Worm (Caenorhabditis elegans): ENCODE measurements around the gene F15G9.2.

Gene F15G9.2

ce11 chrX:9713613-9714012, at the start of gene F15G9.2:
TSS of gene F15G9.2 (minus strand) at chrX:9713713.
- TF ChIP-seq tbx-11 (GFP tag; IDR thresholded peaks at IDR 0.05) (no peak), ceh-36 (tag; optimal IDR thresholded peaks at IDR 0.05) (no peak), flt-1 (GFP tag; IDR thresholded peaks at IDR 0.05) (no peak), ets-7 (tag; optimal IDR thresholded peaks at IDR 0.05) (no peak), aly-1 (tag; optimal IDR thresholded peaks at IDR 0.05) (no peak), ama-1 (optimal IDR thresholded peaks at IDR 0.05) (no peak), tbx-37 (GFP tag; conservative IDR thresholded peaks at IDR 0.05) (no peak), tra-4 (tag; optimal IDR thresholded peaks at IDR 0.05) (no peak), scrt-1 (GFP tag; IDR thresholded peaks at IDR 0.05) (no peak), F13C5.2 (tag; optimal IDR thresholded peaks at IDR 0.05) (no peak), pes-1 (GFP tag; IDR thresholded peaks at IDR 0.05) (no peak), hmbx-1 (tag; optimal IDR thresholded peaks at IDR 0.05) (no peak), hmg-4 (GFP tag; optimal IDR thresholded peaks at IDR 0.05) (no peak), B0310.2 (tag; optimal IDR thresholded peaks at IDR 0.05) (no peak), ceh-13 (GFP tag; optimal IDR thresholded peaks at IDR 0.05) (no peak), sea-1 (GFP tag; conservative IDR thresholded peaks at IDR 0.05) (no peak), hnd-1 (tag; optimal IDR thresholded peaks at IDR 0.05) (no peak)

- no peak for TF ChIP-seq flt-1 (GFP tag; IDR thresholded peaks at IDR 0.05)
Measured at ce11 chrX:9761266-9761665, 47.8 kb upstream of the F15G9.2 start, which contains the start of gene T09B9.3. TSS of gene T09B9.3 (minus strand) at chrX:9761366.

- no peak for TF ChIP-seq pes-1 (GFP tag; IDR thresholded peaks at IDR 0.05)
- TF ChIP-seq tbx-11 (GFP tag; IDR thresholded peaks at IDR 0.05) = no peak
- TF ChIP-seq hnd-1 (tag; optimal IDR thresholded peaks at IDR 0.05) = no peak
- TF ChIP-seq ceh-13 (GFP tag; optimal IDR thresholded peaks at IDR 0.05) = no peak
- TF ChIP-seq flt-1 (GFP tag; IDR thresholded peaks at IDR 0.05) = no peak
- no peak for TF ChIP-seq tbx-37 (GFP tag; conservative IDR thresholded peaks at IDR 0.05)
- no peak for TF ChIP-seq ceh-36 (tag; optimal IDR thresholded peaks at IDR 0.05)
- TF ChIP-seq sea-1 (GFP tag; conservative IDR thresholded peaks at IDR 0.05) = no peak
- TF ChIP-seq hmg-4 (GFP tag; optimal IDR thresholded peaks at IDR 0.05) = no peak
- TF ChIP-seq B0310.2 (tag; optimal IDR thresholded peaks at IDR 0.05) = no peak
- no peak for TF ChIP-seq ets-7 (tag; optimal IDR thresholded peaks at IDR 0.05)
- TF ChIP-seq aly-1 (tag; optimal IDR thresholded peaks at IDR 0.05) = no peak
- TF ChIP-seq tra-4 (tag; optimal IDR thresholded peaks at IDR 0.05) = no peak
- TF ChIP-seq hmbx-1 (tag; optimal IDR thresholded peaks at IDR 0.05) = no peak
- TF ChIP-seq F13C5.2 (tag; optimal IDR thresholded peaks at IDR 0.05) = no peak
Measured at ce11 chrX:9756971-9757370, 43.5 kb upstream of the F15G9.2 start, which contains the start of gene T09B9.1. TSS of gene T09B9.1 (plus strand) at chrX:9757271.

DNA sequence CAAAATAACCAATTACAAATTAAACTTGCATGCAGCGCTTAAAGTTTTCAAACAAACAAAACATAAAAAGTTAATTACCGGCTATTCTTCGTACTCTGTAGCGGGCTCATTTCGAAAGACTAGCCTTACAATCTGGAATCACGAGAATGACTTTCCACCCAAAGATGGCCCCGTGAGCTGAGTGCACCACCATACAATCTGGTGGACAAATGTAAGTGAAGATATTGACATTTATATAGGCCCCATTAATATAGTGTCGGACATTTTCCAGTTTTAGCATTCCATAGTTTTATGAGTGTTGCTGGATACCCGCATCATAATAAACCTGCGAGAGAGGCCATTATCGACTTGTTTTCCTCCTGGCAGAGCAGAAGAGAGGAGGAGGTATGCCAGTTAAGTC, 41.0 kb upstream of the F15G9.2 start:
- TF ChIP-seq hnd-1 (tag; optimal IDR thresholded peaks at IDR 0.05) (no peak), tbx-11 (GFP tag; IDR thresholded peaks at IDR 0.05) (no peak), ets-7 (tag; optimal IDR thresholded peaks at IDR 0.05) (no peak), tbx-37 (GFP tag; conservative IDR thresholded peaks at IDR 0.05) (no peak), hmg-4 (GFP tag; optimal IDR thresholded peaks at IDR 0.05) (no peak), tra-4 (tag; optimal IDR thresholded peaks at IDR 0.05) (no peak), ama-1 (optimal IDR thresholded peaks at IDR 0.05) (no peak), F13C5.2 (tag; optimal IDR thresholded peaks at IDR 0.05) (no peak)

DNA sequence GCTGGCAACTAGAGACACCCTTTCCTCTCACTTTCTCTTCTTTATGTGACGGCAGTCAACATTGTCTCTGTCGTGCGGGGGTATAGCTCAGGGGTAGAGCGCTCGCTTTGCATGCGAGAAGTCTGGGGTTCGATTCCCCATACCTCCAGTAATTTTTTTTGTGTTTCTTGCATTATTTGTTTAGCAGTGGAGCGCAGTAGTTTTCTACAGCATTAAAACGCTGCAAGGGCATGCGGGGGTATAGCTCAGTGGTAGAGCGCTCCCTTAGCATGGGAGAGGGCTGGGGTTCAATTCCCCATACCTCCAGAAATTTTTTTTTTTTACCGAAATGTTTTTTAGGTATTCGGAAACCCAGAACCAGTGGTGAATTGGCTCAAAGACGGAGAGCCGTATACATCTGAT, 30.0 kb upstream of the F15G9.2 start:
- peak; percentile 93 for TF ChIP-seq ets-7 (tag; optimal IDR thresholded peaks at IDR 0.05)
- TF ChIP-seq hmg-4 (GFP tag; optimal IDR thresholded peaks at IDR 0.05) = peak; percentile 99
- peak; percentile 98 for TF ChIP-seq B0310.2 (tag; optimal IDR thresholded peaks at IDR 0.05)
- TF ChIP-seq ceh-13 (GFP tag; optimal IDR thresholded peaks at IDR 0.05) = peak; percentile 95
- peak; percentile 99 for TF ChIP-seq scrt-1 (GFP tag; IDR thresholded peaks at IDR 0.05)
- TF ChIP-seq tbx-11 (GFP tag; IDR thresholded peaks at IDR 0.05) = peak; percentile 99
- peak; percentile 98 for TF ChIP-seq sea-1 (GFP tag; conservative IDR thresholded peaks at IDR 0.05)
- peak; percentile 98 for TF ChIP-seq aly-1 (tag; optimal IDR thresholded peaks at IDR 0.05)
- TF ChIP-seq tbx-37 (GFP tag; conservative IDR thresholded peaks at IDR 0.05) = peak; percentile 99
- peak; percentile 91 for TF ChIP-seq tra-4 (tag; optimal IDR thresholded peaks at IDR 0.05)
- TF ChIP-seq hnd-1 (tag; optimal IDR thresholded peaks at IDR 0.05) = peak; percentile 95
- TF ChIP-seq hmbx-1 (tag; optimal IDR thresholded peaks at IDR 0.05) = peak; percentile 92
- TF ChIP-seq F13C5.2 (tag; optimal IDR thresholded peaks at IDR 0.05) = peak; percentile 97
- peak; percentile 98 for TF ChIP-seq flt-1 (GFP tag; IDR thresholded peaks at IDR 0.05)
- peak; percentile 99 for TF ChIP-seq pes-1 (GFP tag; IDR thresholded peaks at IDR 0.05)
- TF ChIP-seq ceh-36 (tag; optimal IDR thresholded peaks at IDR 0.05) = peak; percentile 95

DNA sequence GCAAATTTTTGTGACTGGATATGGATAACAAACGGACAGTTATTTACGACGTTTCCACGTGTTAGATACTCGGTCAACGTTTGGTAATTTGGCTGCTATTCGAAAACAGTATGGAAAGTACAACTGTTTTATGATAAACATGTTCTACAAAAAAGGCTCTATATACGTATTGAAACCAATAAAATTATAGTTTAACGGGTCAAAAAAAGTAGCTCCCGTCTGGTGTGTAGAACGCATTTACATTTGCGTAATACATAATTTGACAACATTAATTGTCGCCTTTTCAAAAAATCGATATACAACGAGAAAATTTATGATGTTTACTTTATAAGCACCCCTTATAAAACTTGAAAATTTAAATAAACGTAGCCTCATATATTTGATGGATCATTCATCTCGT, 28.5 kb upstream of the F15G9.2 start:
- TF ChIP-seq hmbx-1 (tag; optimal IDR thresholded peaks at IDR 0.05) (no peak), sea-1 (GFP tag; conservative IDR thresholded peaks at IDR 0.05) (no peak), B0310.2 (tag; optimal IDR thresholded peaks at IDR 0.05) (no peak), tbx-11 (GFP tag; IDR thresholded peaks at IDR 0.05) (no peak), aly-1 (tag; optimal IDR thresholded peaks at IDR 0.05) (no peak), tbx-37 (GFP tag; conservative IDR thresholded peaks at IDR 0.05) (no peak), scrt-1 (GFP tag; IDR thresholded peaks at IDR 0.05) (no peak), ets-7 (tag; optimal IDR thresholded peaks at IDR 0.05) (no peak), ceh-36 (tag; optimal IDR thresholded peaks at IDR 0.05) (no peak), pes-1 (GFP tag; IDR thresholded peaks at IDR 0.05) (no peak), F13C5.2 (tag; optimal IDR thresholded peaks at IDR 0.05) (no peak), ceh-13 (GFP tag; optimal IDR thresholded peaks at IDR 0.05) (no peak), tra-4 (tag; optimal IDR thresholded peaks at IDR 0.05) (no peak), hnd-1 (tag; optimal IDR thresholded peaks at IDR 0.05) (no peak), hmg-4 (GFP tag; optimal IDR thresholded peaks at IDR 0.05) (no peak), flt-1 (GFP tag; IDR thresholded peaks at IDR 0.05) (no peak)

DNA sequence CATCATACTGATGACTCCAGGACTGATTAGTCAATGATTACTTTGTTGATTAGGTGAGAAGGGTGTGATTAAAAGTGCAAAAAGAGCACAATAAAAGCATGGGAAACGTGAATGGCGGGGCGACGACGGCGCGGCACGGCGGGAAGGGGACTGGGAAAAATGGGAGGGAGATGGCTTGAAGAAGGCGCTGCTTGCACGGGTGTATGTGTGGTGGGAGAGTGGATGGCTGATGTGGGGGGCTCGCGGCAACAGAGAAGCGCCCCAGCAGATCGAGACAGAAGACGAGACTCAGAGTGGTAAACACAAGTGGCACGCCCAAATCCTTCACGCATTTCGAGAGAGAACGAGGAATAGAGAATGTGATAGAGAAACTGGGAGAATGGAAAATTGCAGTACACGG, 24.2 kb upstream of the F15G9.2 start, which contains the start of gene F15G9.5:
TSS of gene F15G9.5 (minus strand) at position 159 of the 400 bp plus-strand sequence.
- TF ChIP-seq hmg-4 (GFP tag; optimal IDR thresholded peaks at IDR 0.05) (peak; percentile 32), hnd-1 (tag; optimal IDR thresholded peaks at IDR 0.05) (no peak), F13C5.2 (tag; optimal IDR thresholded peaks at IDR 0.05) (peak; percentile 49)

- TF ChIP-seq ceh-13 (GFP tag; optimal IDR thresholded peaks at IDR 0.05) = no peak
- TF ChIP-seq tbx-37 (GFP tag; conservative IDR thresholded peaks at IDR 0.05) = no peak
- no peak for TF ChIP-seq pes-1 (GFP tag; IDR thresholded peaks at IDR 0.05)
- TF ChIP-seq tbx-11 (GFP tag; IDR thresholded peaks at IDR 0.05) = no peak
- no peak for TF ChIP-seq tra-4 (tag; optimal IDR thresholded peaks at IDR 0.05)
- TF ChIP-seq hnd-1 (tag; optimal IDR thresholded peaks at IDR 0.05) = no peak
- TF ChIP-seq ama-1 (optimal IDR thresholded peaks at IDR 0.05) = no peak
- TF ChIP-seq hmg-4 (GFP tag; optimal IDR thresholded peaks at IDR 0.05) = no peak
- TF ChIP-seq ets-7 (tag; optimal IDR thresholded peaks at IDR 0.05) = no peak
- TF ChIP-seq aly-1 (tag; optimal IDR thresholded peaks at IDR 0.05) = no peak
- TF ChIP-seq hmbx-1 (tag; optimal IDR thresholded peaks at IDR 0.05) = no peak
- TF ChIP-seq scrt-1 (GFP tag; IDR thresholded peaks at IDR 0.05) = no peak
- TF ChIP-seq flt-1 (GFP tag; IDR thresholded peaks at IDR 0.05) = no peak
- TF ChIP-seq B0310.2 (tag; optimal IDR thresholded peaks at IDR 0.05) = no peak
- TF ChIP-seq F13C5.2 (tag; optimal IDR thresholded peaks at IDR 0.05) = no peak
- TF ChIP-seq sea-1 (GFP tag; conservative IDR thresholded peaks at IDR 0.05) = no peak
Measured at ce11 chrX:9735479-9735878, 22.0 kb upstream of the F15G9.2 start.

Data from whole organism, early embryonic.